Worm (Caenorhabditis elegans): ENCODE measurements around the gene unc-39.

unc-39 gene

ce11 chrV:14347234-14347826, 25.5 kb upstream of the unc-39 start, which contains the start of gene cept-2 (continued):
- TF ChIP-seq die-1 (tag; optimal IDR thresholded peaks at IDR 0.05), result no peak
- TF ChIP-seq hmg-20 (GFP tag; IDR thresholded peaks at IDR 0.05), result 0 out of 2 replicates have a peak, but pooled peaks have one; percentile 43
- peak; percentile 81 for TF ChIP-seq ekl-4 (GFP tag; IDR thresholded peaks at IDR 0.05)
- TF ChIP-seq egl-44 (GFP tag; IDR thresholded peaks at IDR 0.05), result 0 out of 2 replicates have a peak, but pooled peaks have one; percentile 23
- peak; percentile 45 for TF ChIP-seq pha-4 (tag; optimal IDR thresholded peaks at IDR 0.05)
- peak in 2 of 3 experiments; percentile 58 to 92 for TF ChIP-seq lin-35 (GFP tag; optimal IDR thresholded peaks at IDR 0.05)
- peak; percentile 78 for TF ChIP-seq pbrm-1 (GFP tag; IDR thresholded peaks at IDR 0.05)
- peak; percentile 66 for TF ChIP-seq snpc-1.3 (tag; optimal IDR thresholded peaks at IDR 0.05; ENCODE audit: insufficient read depth)
- peak; percentile 65 for TF ChIP-seq tbp1 (GFP tag; optimal IDR thresholded peaks at IDR 0.05)
- TF ChIP-seq ztf-28 (GFP tag; IDR thresholded peaks at IDR 0.05), result 0 out of 2 replicates have a peak, but pooled peaks have one; percentile 11
- 0 out of 2 replicates have a peak, but pooled peaks have one; percentile 45 for TF ChIP-seq madf-3 (GFP tag; IDR thresholded peaks at IDR 0.05)
- TF ChIP-seq athp-1 (tag; optimal IDR thresholded peaks at IDR 0.05), result peak; percentile 41
- peak; percentile 39 for TF ChIP-seq rpc-1 (optimal IDR thresholded peaks at IDR 0.05)
- TF ChIP-seq rpc-1 (tag; optimal IDR thresholded peaks at IDR 0.05), result peak; percentile 2
- no peak for TF ChIP-seq ccch-3 (GFP tag; optimal IDR thresholded peaks at IDR 0.05)
- TF ChIP-seq C06A6.2 (GFP tag; conservative IDR thresholded peaks at IDR 0.05), result peak; percentile 75
- TF ChIP-seq dox-1 (GFP tag; IDR thresholded peaks at IDR 0.05), result peak; percentile 92
- TF ChIP-seq sdz-38 (tag; optimal IDR thresholded peaks at IDR 0.05), result no peak
- peak; percentile 67; the same call in 1 of the 2 replicates for TF ChIP-seq attf-6 (GFP tag; IDR thresholded peaks at IDR 0.05)
- TF ChIP-seq ceh-27 (GFP tag; optimal IDR thresholded peaks at IDR 0.05), result peak; percentile 81
- peak; percentile 52 for TF ChIP-seq efl-1 (GFP tag; optimal IDR thresholded peaks at IDR 0.05)
- TF ChIP-seq Y79H2A.3 (GFP tag; conservative IDR thresholded peaks at IDR 0.05), result no peak
- TF ChIP-seq ceh-100 (GFP tag; IDR thresholded peaks at IDR 0.05), result peak; percentile 98
- no peak for TF ChIP-seq madf-8 (GFP tag; conservative IDR thresholded peaks at IDR 0.05)
- peak; percentile 67 for TF ChIP-seq lsl-1 (GFP tag; optimal IDR thresholded peaks at IDR 0.05)
- peak; percentile 76 to 81 for TF ChIP-seq let-607 (tag; optimal IDR thresholded peaks at IDR 0.05)
- 0 out of 2 replicates have a peak, but pooled peaks have one; percentile 34 for TF ChIP-seq cebp-1 (GFP tag; IDR thresholded peaks at IDR 0.05)
- TF ChIP-seq cebp-1 (tag; optimal IDR thresholded peaks at IDR 0.05), result no peak
- peak; percentile 57 for TF ChIP-seq F49E8.2 (tag; optimal IDR thresholded peaks at IDR 0.05; ENCODE audit: insufficient read depth)
- TF ChIP-seq dpl-1 (GFP tag; optimal IDR thresholded peaks at IDR 0.05), result peak; percentile 56
- peak; percentile 80 for TF ChIP-seq ztf-18 (tag; optimal IDR thresholded peaks at IDR 0.05)
- peak; percentile 75; the same call in 1 of the 2 replicates for TF ChIP-seq K11D2.4 (GFP tag; IDR thresholded peaks at IDR 0.05)
- no peak for TF ChIP-seq mes-4 (tag; optimal IDR thresholded peaks at IDR 0.05)
- TF ChIP-seq F52B5.7 (tag; optimal IDR thresholded peaks at IDR 0.05), result no peak
- TF ChIP-seq attf-5 (GFP tag; optimal IDR thresholded peaks at IDR 0.05), result peak; percentile 87
- TF ChIP-seq B0261.1 (tag; optimal IDR thresholded peaks at IDR 0.05), result peak; percentile 22
- peak; percentile 64 for TF ChIP-seq madf-6 (GFP tag; IDR thresholded peaks at IDR 0.05)
- TF ChIP-seq snpc-4 (GFP tag; optimal IDR thresholded peaks at IDR 0.05), result no peak
- TF ChIP-seq snpc-4 (tag; optimal IDR thresholded peaks at IDR 0.05), result peak in 2 of 4 experiments; percentile 57 to 70
- peak; percentile 55 for TF ChIP-seq F33H1.4 (GFP tag; IDR thresholded peaks at IDR 0.05)
- peak; percentile 88 for TF ChIP-seq K12H6.12 (tag; optimal IDR thresholded peaks at IDR 0.05)
- peak; percentile 69 for TF ChIP-seq attf-3 (GFP tag; conservative IDR thresholded peaks at IDR 0.05)
- peak; percentile 95 for TF ChIP-seq ZK185.1 (tag; optimal IDR thresholded peaks at IDR 0.05; ENCODE audit: poor library complexity, severe bottlenecking)
- TF ChIP-seq snpc-3.4 (tag; optimal IDR thresholded peaks at IDR 0.05), result peak; percentile 80
- no peak for TF ChIP-seq ceh-79 (tag; optimal IDR thresholded peaks at IDR 0.05)
- 0 out of 2 replicates have a peak, but pooled peaks have one; percentile 30 for TF ChIP-seq ceh-91 (GFP tag; IDR thresholded peaks at IDR 0.05)
- no peak for TF ChIP-seq F23B12.7 (tag; optimal IDR thresholded peaks at IDR 0.05; ENCODE audit: insufficient read depth)

Measured in whole organism, young adult.